Worm (Caenorhabditis elegans) whole organism, midembryonic: Measurements from ENCODE around the gene B0334.10.
A peak's percentile ranks its signal among the peaks of the same experiment; 100 is the strongest.

Experiments used
- T22C8.4 ChIP-seq: fragments of 200-800 bp; sonication (Bioruptor generic); IDR thresholded peaks from 2 replicates; pipeline ENCODE4 v1.3.6; 2022; ENCODE audit warnings: missing genetic modification characterization, missing compliant biosample characterization
- cog-1 ChIP-seq: sonication (generic microtip); optimal IDR thresholded peaks from 2 replicates; lab custom pipeline; 2016; ENCODE audit warnings: missing genetic modification characterization, missing compliant biosample characterization
- flt-1 ChIP-seq: fragments of 200-800 bp; sonication (Bioruptor generic); IDR thresholded peaks from 2 replicates; pipeline ENCODE4 v1.3.6; 2022; ENCODE audit warnings: missing genetic modification characterization, missing compliant biosample characterization
- klf-2 ChIP-seq: fragments of 200-800 bp; sonication (Bioruptor generic); conservative IDR thresholded peaks from 2 replicates; pipeline ENCODE4 v1.3.6; 2022; ENCODE audit warnings: missing genetic modification reagents, missing genetic modification characterization, missing compliant biosample characterization
- med-1 ChIP-seq: sonication (generic microtip); optimal IDR thresholded peaks from 2 replicates; lab custom pipeline; 2017; ENCODE audit warnings: missing genetic modification characterization, mild to moderate bottlenecking, missing compliant biosample characterization, antibody characterized with exemption, missing genetic modification reagents; ENCODE audit not compliant: insufficient read depth
- ref-1 ChIP-seq: fragments of 200-800 bp; sonication (Bioruptor generic); conservative IDR thresholded peaks from 2 replicates; pipeline ENCODE4 v1.3.6; 2022; ENCODE audit warnings: missing genetic modification reagents, missing genetic modification characterization, missing compliant biosample characterization
- tab-1 ChIP-seq: fragments of 200-800 bp; sonication (Bioruptor generic); IDR thresholded peaks from 2 replicates; pipeline ENCODE4 v1.3.6; 2022; ENCODE audit warnings: missing genetic modification characterization, missing compliant biosample characterization
- ztf-23 ChIP-seq: fragments of 200-800 bp; sonication (Bioruptor generic); IDR thresholded peaks from 2 replicates; pipeline ENCODE4 v1.3.6; 2022; ENCODE audit warnings: missing genetic modification reagents, missing genetic modification characterization, missing compliant biosample characterization
- ztf-29 ChIP-seq: fragments of 200-800 bp; sonication (Bioruptor generic); IDR thresholded peaks from 2 replicates; pipeline ENCODE4 v1.3.6; 2022; ENCODE audit warnings: missing genetic modification reagents, missing genetic modification characterization, missing compliant biosample characterization

- TF ChIP-seq flt-1 (0 out of 2 replicates have a peak, but pooled peaks have one; percentile 13), med-1 (GFP tag; lab: Kevin White, UChicago) (no peak), ref-1 (GFP tag; lab: Robert Waterston, UW) (no peak), klf-2 (GFP tag; lab: Robert Waterston, UW) (no peak), ztf-23 (GFP tag; lab: Robert Waterston, UW) (no peak), ztf-29 (GFP tag; lab: Robert Waterston, UW) (no peak), tab-1 (no peak), T22C8.4 (GFP tag; lab: Robert Waterston, UW) (no peak), cog-1 (tag; lab: Kevin White, UChicago) (no peak)
These were observed 29.0 kb downstream of the B0334.10 start, which contains the start of gene F54D5.7 for ce11 chrII:11547254-11547687.
